Fruit fly (Drosophila melanogaster) Kc167 (cell line): ENCODE measurements around the gene CG42766.

Experiments used
- Myc ChIP-seq: fragments of >200 bp; optimal IDR thresholded peaks from 2 replicates; lab custom pipeline; 2017; ENCODE audit warnings: missing external identifiers
- Sin3A ChIP-seq: fragments of >200 bp; optimal IDR thresholded peaks from 2 replicates; lab custom pipeline; 2018; ENCODE audit warnings: missing external identifiers
- h ChIP-seq: fragments of >200 bp; optimal IDR thresholded peaks from 3 replicates; lab custom pipeline; 2018; ENCODE audit warnings: missing external identifiers
- insv ChIP-seq: fragments of >200 bp; optimal IDR thresholded peaks from 3 replicates; lab custom pipeline; 2018; ENCODE audit warnings: missing external identifiers
- psq ChIP-seq: fragments of >200 bp; optimal IDR thresholded peaks from 2 replicates; lab custom pipeline; 2017; ENCODE audit warnings: missing external identifiers
- ttk ChIP-seq: sonication (Bioruptor generic); optimal IDR thresholded peaks from 2 replicates; lab custom pipeline; 2017; ENCODE audit warnings: missing external identifiers

DNA sequence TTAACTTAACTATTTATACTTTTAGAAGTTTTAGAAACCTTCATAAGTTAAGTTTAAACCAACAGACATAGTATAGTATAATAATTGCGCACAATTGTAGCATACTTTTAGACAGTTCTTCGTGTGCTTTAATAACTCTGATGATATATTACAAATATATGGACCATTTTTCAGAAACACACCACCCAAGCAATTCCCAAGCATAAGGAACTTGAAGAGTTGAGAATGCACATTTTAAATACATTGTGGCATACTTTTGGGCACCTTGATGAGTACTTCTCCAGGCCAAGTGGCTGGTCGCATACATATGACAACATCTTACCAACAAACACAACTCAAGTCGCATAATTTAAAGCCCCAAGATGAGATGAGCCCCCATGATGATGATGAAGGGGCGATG, 7.1 kb upstream of the CG42766 start:
- TF ChIP-seq Myc = no peak
- TF ChIP-seq Sin3A (lab: Kevin White, UChicago) = no peak
- no peak for TF ChIP-seq ttk
- no peak for TF ChIP-seq h
- no peak for TF ChIP-seq psq (lab: Kevin White, UChicago)
- no peak for TF ChIP-seq insv (lab: Kevin White, UChicago)
